Worm (Caenorhabditis elegans): ENCODE results near the gene fbxa-90.

fbxa-90 gene

DNA sequence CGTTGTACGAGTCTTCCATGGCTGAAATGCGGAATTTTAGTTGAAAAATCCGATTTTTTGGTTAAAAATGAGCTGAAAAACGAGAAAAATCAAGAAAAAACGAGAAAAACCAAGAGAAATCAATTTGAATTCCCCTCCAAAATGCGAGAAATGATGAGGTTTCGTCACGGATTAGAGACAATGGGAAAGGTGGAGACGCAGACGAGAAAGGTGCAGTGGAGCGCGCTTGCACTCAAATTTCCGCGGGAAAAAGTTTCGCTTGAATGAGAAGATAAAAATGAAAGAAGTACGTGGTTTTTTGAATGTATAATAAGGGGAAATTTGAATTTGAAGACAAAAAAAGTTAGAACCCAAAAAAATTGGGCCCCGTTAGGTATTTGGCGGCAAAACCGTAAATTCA lies 959 bp upstream of the fbxa-90 start, which contains the start of gene efl-1 (continued):
- TF ChIP-seq zag-1 (tag; optimal IDR thresholded peaks at IDR 0.05) (peak; percentile 8), skn-1 (tag; optimal IDR thresholded peaks at IDR 0.05) (peak; percentile 94), unc-98 (GFP tag; IDR thresholded peaks at IDR 0.05) (peak; percentile 77), ceh-90 (tag; optimal IDR thresholded peaks at IDR 0.05) (peak; percentile 58), zip-4 (GFP tag; optimal IDR thresholded peaks at IDR 0.05) (peak; percentile 88), Y116A8C.19 (tag; optimal IDR thresholded peaks at IDR 0.05; ENCODE audit: borderline replicate concordance) (no peak), dsc-1 (tag; optimal IDR thresholded peaks at IDR 0.05) (peak; percentile 96), fkh-4 (tag; optimal IDR thresholded peaks at IDR 0.05; ENCODE audit: borderline replicate concordance) (peak; percentile 68), snu-23 (GFP tag; optimal IDR thresholded peaks at IDR 0.05) (peak; percentile 97), lin-15B (tag; optimal IDR thresholded peaks at IDR 0.05) (peak; percentile 89), aly-2 (tag; optimal IDR thresholded peaks at IDR 0.05) (peak; percentile 77), egl-13 (tag; optimal IDR thresholded peaks at IDR 0.05) (peak; percentile 90), nhr-19 (GFP tag; conservative IDR thresholded peaks at IDR 0.05) (peak; percentile 94), dpl-1 (GFP tag; optimal IDR thresholded peaks at IDR 0.05) (peak; percentile 100), F16B12.6 (tag; optimal IDR thresholded peaks at IDR 0.05) (peak; percentile 59), irx-1 (tag; optimal IDR thresholded peaks at IDR 0.05) (peak; percentile 91), nhr-85 (tag) (peak; percentile 95), nhr-11 (tag; optimal IDR thresholded peaks at IDR 0.05) (peak; percentile 77), unc-130 (tag; optimal IDR thresholded peaks at IDR 0.05) (peak; percentile 79), sox-4 (tag; optimal IDR thresholded peaks at IDR 0.05) (peak; percentile 82), fkh-8 (tag; optimal IDR thresholded peaks at IDR 0.05) (peak; percentile 91), swsn-7 (tag; optimal IDR thresholded peaks at IDR 0.05) (peak; percentile 96), lin-39 (tag; optimal IDR thresholded peaks at IDR 0.05) (peak; percentile 82), nhr-20 (tag; optimal IDR thresholded peaks at IDR 0.05) (peak; percentile 96), nhr-28 (tag; optimal IDR thresholded peaks at IDR 0.05) (no peak), egl-27 (tag; optimal IDR thresholded peaks at IDR 0.05) (no peak), pqm-1 (tag; optimal IDR thresholded peaks at IDR 0.05) (no peak), ceh-8 (GFP tag; optimal IDR thresholded peaks at IDR 0.05) (peak; percentile 89), C34B4.2 (tag; optimal IDR thresholded peaks at IDR 0.05) (peak; percentile 38), jun-1 (tag; optimal IDR thresholded peaks at IDR 0.05) (peak; percentile 84), tbx-2 (tag; optimal IDR thresholded peaks at IDR 0.05) (peak; percentile 94), lin-13 (GFP tag; optimal IDR thresholded peaks at IDR 0.05) (peak; percentile 91), alr-1 (tag; optimal IDR thresholded peaks at IDR 0.05; ENCODE audit: borderline replicate concordance) (no peak), fos-1 (tag; optimal IDR thresholded peaks at IDR 0.05) (peak; percentile 93), ztf-4 (tag; optimal IDR thresholded peaks at IDR 0.05) (peak; percentile 84), mab-9 (GFP tag; IDR thresholded peaks at IDR 0.05) (peak; percentile 84), isw-1 (GFP tag; IDR thresholded peaks at IDR 0.05) (peak; percentile 90), C04F5.9 (tag; optimal IDR thresholded peaks at IDR 0.05) (peak; percentile 52), mep-1 (tag; optimal IDR thresholded peaks at IDR 0.05) (peak; percentile 94), blmp-1 (tag; optimal IDR thresholded peaks at IDR 0.05) (peak; percentile 65), C16A3.4 (tag; optimal IDR thresholded peaks at IDR 0.05) (peak; percentile 85), nhr-84 (tag; optimal IDR thresholded peaks at IDR 0.05) (no peak), hlh-4 (tag; optimal IDR thresholded peaks at IDR 0.05) (no peak), ztf-11 (tag; optimal IDR thresholded peaks at IDR 0.05) (peak in 1 of 2 experiments; percentile 68), nhr-71 (tag; optimal IDR thresholded peaks at IDR 0.05) (peak; percentile 97), grh-1 (GFP tag; IDR thresholded peaks at IDR 0.05) (peak; percentile 83), hpl-2 (GFP tag; optimal IDR thresholded peaks at IDR 0.05) (no peak)
